Worm (Caenorhabditis elegans) whole organism, young adult: Measurements from ENCODE around the gene flp-27.
A peak's percentile ranks its signal among the peaks of the same experiment; 100 is the strongest.

Experiments used
- B0261.1 ChIP-seq: sonication (generic microtip); optimal IDR thresholded peaks from 2 replicates; lab custom pipeline; 2016; ENCODE audit warnings: mild to moderate bottlenecking, missing genetic modification characterization, moderate library complexity, missing compliant biosample characterization
- B0336.3 ChIP-seq: fragments of 200-800 bp; sonication (Bioruptor generic); IDR thresholded peaks from 2 replicates; pipeline ENCODE4 v1.3.6; 2022; ENCODE audit warnings: missing genetic modification characterization, missing compliant biosample characterization
- F23B12.7 ChIP-seq: sonication (generic microtip); optimal IDR thresholded peaks from 2 replicates; lab custom pipeline; 2017; ENCODE audit warnings: missing genetic modification characterization, mild to moderate bottlenecking, missing compliant biosample characterization, antibody characterized with exemption, moderate library complexity; ENCODE audit not compliant: insufficient read depth
- F33H1.4 ChIP-seq: fragments of 200-800 bp; sonication (Bioruptor generic); IDR thresholded peaks from 2 replicates; pipeline ENCODE4 v1.3.6; 2022; ENCODE audit warnings: missing genetic modification reagents, missing genetic modification characterization, missing compliant biosample characterization
- T26A5.8 ChIP-seq: sonication (generic microtip); optimal IDR thresholded peaks from 2 replicates; lab custom pipeline; 2016; ENCODE audit warnings: missing genetic modification characterization, missing compliant biosample characterization
- Y67H2A.10 ChIP-seq: fragments of 200-800 bp; sonication (Bioruptor generic); conservative IDR thresholded peaks from 2 replicates; pipeline ENCODE4 v1.3.6; 2022; ENCODE audit warnings: missing genetic modification reagents, missing genetic modification characterization, missing compliant biosample characterization
- Y79H2A.3 ChIP-seq: fragments of 200-800 bp; sonication (Bioruptor generic); conservative IDR thresholded peaks from 2 replicates; pipeline ENCODE4 v1.3.6; 2022; ENCODE audit warnings: missing genetic modification reagents, missing genetic modification characterization, missing compliant biosample characterization
- ZK185.1 ChIP-seq: sonication (generic microtip); optimal IDR thresholded peaks from 2 replicates; lab custom pipeline; 2016; ENCODE audit warnings: mild to moderate bottlenecking, missing genetic modification characterization, missing compliant biosample characterization; ENCODE audit not compliant: poor library complexity, severe bottlenecking
- athp-1 ChIP-seq: sonication (generic microtip); optimal IDR thresholded peaks from 2 replicates; lab custom pipeline; 2017; ENCODE audit warnings: mild to moderate bottlenecking, missing genetic modification characterization, missing compliant biosample characterization
- attf-3 ChIP-seq: fragments of 200-800 bp; sonication (Bioruptor generic); conservative IDR thresholded peaks from 2 replicates; pipeline ENCODE4 v1.3.6; 2022; ENCODE audit warnings: missing genetic modification reagents, missing genetic modification characterization, missing compliant biosample characterization
- cebp-2 ChIP-seq: fragments of 200-800 bp; sonication (Bioruptor generic); IDR thresholded peaks from 2 replicates; pipeline ENCODE4 v1.3.6; 2022; ENCODE audit warnings: missing genetic modification characterization, missing compliant biosample characterization
- ceh-40 ChIP-seq: fragments of 200-800 bp; sonication (Bioruptor generic); IDR thresholded peaks from 2 replicates; pipeline ENCODE4 v1.3.6; 2022; ENCODE audit warnings: missing genetic modification characterization, missing compliant biosample characterization
- ceh-79 ChIP-seq: sonication (generic microtip); optimal IDR thresholded peaks from 2 replicates; lab custom pipeline; 2017; ENCODE audit warnings: mild to moderate bottlenecking, missing genetic modification characterization, missing compliant biosample characterization
- chd-7 ChIP-seq: sonication (generic microtip); optimal IDR thresholded peaks from 2 replicates; lab custom pipeline; 2016; ENCODE audit warnings: mild to moderate bottlenecking, missing genetic modification characterization, moderate library complexity, missing compliant biosample characterization
- egl-18 ChIP-seq: fragments of 200-800 bp; sonication (Bioruptor generic); IDR thresholded peaks from 2 replicates; pipeline ENCODE4 v1.3.6; 2022; ENCODE audit warnings: missing genetic modification reagents, missing genetic modification characterization, missing compliant biosample characterization
- egrh-3 ChIP-seq: fragments of 200-800 bp; sonication (Bioruptor generic); IDR thresholded peaks from 2 replicates; pipeline ENCODE4 v1.3.6; 2022; ENCODE audit warnings: missing genetic modification reagents, missing genetic modification characterization, missing compliant biosample characterization
- ets-4 ChIP-seq: fragments of 200-800 bp; sonication (Bioruptor generic); optimal IDR thresholded peaks from 2 replicates; lab custom pipeline; 2018; ENCODE audit warnings: mild to moderate bottlenecking, missing genetic modification characterization, missing compliant biosample characterization
- him-1 ChIP-seq: sonication (generic microtip); optimal IDR thresholded peaks from 2 replicates; lab custom pipeline; 2016; ENCODE audit warnings: missing genotype, missing genetic modification reagents, missing genetic modification characterization, missing compliant biosample characterization
- hmg-20 ChIP-seq: fragments of 200-800 bp; sonication (Bioruptor generic); IDR thresholded peaks from 2 replicates; pipeline ENCODE4 v1.3.6; 2022; ENCODE audit warnings: missing genetic modification reagents, missing genetic modification characterization, missing compliant biosample characterization
- hrde-1 ChIP-seq: sonication (generic microtip); optimal IDR thresholded peaks from 2 replicates; lab custom pipeline; 2016; ENCODE audit warnings: missing genetic modification characterization, mild to moderate bottlenecking, missing compliant biosample characterization, moderate library complexity, missing genotype, missing genetic modification reagents, borderline replicate concordance
- hsf-1 ChIP-seq: fragments of 200-800 bp; sonication (Bioruptor generic); IDR thresholded peaks from 2 replicates; pipeline ENCODE4 v1.3.6; 2022; ENCODE audit warnings: missing genetic modification reagents, missing genetic modification characterization, missing compliant biosample characterization
- lin-35 ChIP-seq, 3 experiments: fragments of 150-350 bp in 2 of 3; sonication (generic microtip) in 1 of 3; optimal IDR thresholded peaks; 2 replicates each; lab custom pipeline; 2014 to 2018; ENCODE audit warnings: missing biosample characterization in 3 of 3, missing genetic modification characterization in 3 of 3, missing genetic modification reagents in 3 of 3
- lir-1 ChIP-seq: fragments of 200-800 bp; sonication (Bioruptor generic); conservative IDR thresholded peaks from 2 replicates; pipeline ENCODE4 v1.3.6; 2022; ENCODE audit warnings: missing genetic modification reagents, missing genetic modification characterization, missing compliant biosample characterization
- mcd-1 ChIP-seq: fragments of 200-800 bp; sonication (Bioruptor generic); IDR thresholded peaks from 2 replicates; pipeline ENCODE4 v1.3.6; 2022; ENCODE audit warnings: missing genetic modification reagents, missing genetic modification characterization, missing compliant biosample characterization
- nfya-1 ChIP-seq: sonication (generic microtip); optimal IDR thresholded peaks from 2 replicates; lab custom pipeline; 2017; ENCODE audit warnings: antibody characterized with exemption, missing compliant biosample characterization, missing genetic modification characterization, borderline replicate concordance; ENCODE audit not compliant: insufficient read depth
- nfya-2 ChIP-seq: fragments of 200-800 bp; sonication (Bioruptor generic); IDR thresholded peaks from 2 replicates; pipeline ENCODE4 v1.3.6; 2022; ENCODE audit warnings: missing genetic modification reagents, missing genetic modification characterization, missing compliant biosample characterization
- nhr-80 ChIP-seq: sonication (generic microtip); optimal IDR thresholded peaks from 2 replicates; lab custom pipeline; 2016; ENCODE audit warnings: missing genetic modification characterization, missing compliant biosample characterization
- rec-8 ChIP-seq, 2 experiments: sonication (generic microtip); optimal IDR thresholded peaks; 2 replicates each; lab custom pipeline; 2016; ENCODE audit warnings: mild to moderate bottlenecking in 2 of 2, missing genetic modification characterization in 2 of 2, missing genetic modification reagents in 2 of 2, missing genotype in 2 of 2, missing biosample characterization in 1 of 2, missing compliant biosample characterization in 1 of 2, moderate library complexity in 1 of 2
- rpc-1 ChIP-seq, 2 experiments: fragments of 150-350 bp in 1 of 2; sonication (generic microtip) in 1 of 2; optimal IDR thresholded peaks; 2 replicates each; lab custom pipeline; 2014 to 2018; ENCODE audit warnings: missing biosample characterization in 1 of 2, missing genetic modification characterization in 1 of 2, missing genetic modification reagents in 1 of 2, missing genotype in 1 of 2
- snpc-3.4 ChIP-seq: sonication (generic microtip); optimal IDR thresholded peaks from 2 replicates; lab custom pipeline; 2017; ENCODE audit warnings: missing genetic modification characterization, mild to moderate bottlenecking, missing compliant biosample characterization, antibody characterized with exemption, moderate library complexity, missing genotype, missing genetic modification reagents
- unc-130 ChIP-seq: sonication (generic microtip); optimal IDR thresholded peaks from 2 replicates; lab custom pipeline; 2016; ENCODE audit warnings: missing genetic modification reagents, missing genetic modification characterization, missing compliant biosample characterization
- zfh-2 ChIP-seq: fragments of 200-800 bp; sonication (Bioruptor generic); conservative IDR thresholded peaks from 2 replicates; pipeline ENCODE4 v1.3.6; 2022; ENCODE audit warnings: missing genetic modification reagents, missing genetic modification characterization, missing compliant biosample characterization
- ztf-18 ChIP-seq: sonication (generic microtip); optimal IDR thresholded peaks from 2 replicates; lab custom pipeline; 2016; ENCODE audit warnings: missing genotype, mild to moderate bottlenecking, missing genetic modification characterization, missing compliant biosample characterization
- ztf-3 ChIP-seq: fragments of 200-800 bp; sonication (Bioruptor generic); optimal IDR thresholded peaks from 2 replicates; lab custom pipeline; 2018; ENCODE audit warnings: mild to moderate bottlenecking, missing genetic modification characterization, missing compliant biosample characterization

Gene flp-27

ce11 chrII:5640362-5641079, 40.3 kb upstream of the flp-27 start:
- TF ChIP-seq zfh-2 (peak; percentile 56), ztf-18 (tag; lab: Kevin White, UChicago) (no peak), chd-7 (peak; percentile 2), F33H1.4 (GFP tag; lab: Robert Waterston, UW) (no peak), F23B12.7 (tag; lab: Kevin White, UChicago) (no peak), T26A5.8 (tag; lab: Kevin White, UChicago) (no peak), nfya-1 (tag; lab: Kevin White, UChicago) (no peak), egl-18 (GFP tag; lab: Robert Waterston, UW) (no peak), cebp-2 (GFP tag; lab: Robert Waterston, UW) (no peak), Y79H2A.3 (GFP tag; lab: Robert Waterston, UW) (no peak), lir-1 (no peak), nfya-2 (GFP tag; lab: Robert Waterston, UW) (no peak)

- TF ChIP-seq hmg-20 (GFP tag; lab: Robert Waterston, UW), result no peak
- 0 out of 2 replicates have a peak, but pooled peaks have one; percentile 12 for TF ChIP-seq mcd-1 (GFP tag; lab: Robert Waterston, UW)
- peak; percentile 43; the same call in 1 of the 2 replicates for TF ChIP-seq zfh-2
- no peak for TF ChIP-seq nfya-1 (tag; lab: Kevin White, UChicago)
- no peak for TF ChIP-seq snpc-3.4 (tag; lab: Kevin White, UChicago)
- no peak for TF ChIP-seq Y67H2A.10 (GFP tag; lab: Robert Waterston, UW)
- no peak for TF ChIP-seq attf-3
- TF ChIP-seq him-1 (tag; lab: Kevin White, UChicago), result no peak
- TF ChIP-seq rec-8 (tag; optimal IDR thresholded peaks at IDR 0.05; lab: Kevin White, UChicago), result no peak
- TF ChIP-seq rpc-1 (optimal IDR thresholded peaks at IDR 0.05; lab: Kevin White, UChicago), result no peak
- TF ChIP-seq rpc-1 (tag; optimal IDR thresholded peaks at IDR 0.05; lab: Kevin White, UChicago), result no peak
- no peak for TF ChIP-seq athp-1
- no peak for TF ChIP-seq lin-35 (GFP tag; optimal IDR thresholded peaks at IDR 0.05; lab: Kevin White, UChicago)
- no peak for TF ChIP-seq hrde-1 (tag; lab: Kevin White, UChicago)
- TF ChIP-seq ceh-40 (GFP tag; lab: Robert Waterston, UW), result no peak
- TF ChIP-seq ztf-3 (GFP tag; lab: Kevin White, UChicago), result no peak
Observed at ce11 chrII:5642110-5642509, 38.7 kb upstream of the flp-27 start.

ce11 chrII:5646942-5647341, 33.9 kb upstream of the flp-27 start, which contains the start of gene F59E12.9:
Gene F59E12.9 (minus strand): TSS chrII:5647042.
- no peak for TF ChIP-seq B0336.3 (GFP tag; lab: Robert Waterston, UW)
- no peak for TF ChIP-seq ZK185.1 (tag; lab: Kevin White, UChicago)

ce11 chrII:5648272-5648671, 32.5 kb upstream of the flp-27 start, which contains the start of gene ddl-1:
Gene ddl-1 (minus strand): TSS chrII:5648372.
- TF ChIP-seq nhr-80 (tag; lab: Kevin White, UChicago) (no peak), unc-130 (GFP tag; lab: Kevin White, UChicago) (no peak), nfya-2 (GFP tag; lab: Robert Waterston, UW) (no peak), egrh-3 (GFP tag; lab: Robert Waterston, UW) (no peak), ceh-79 (tag; lab: Kevin White, UChicago) (no peak), ets-4 (GFP tag; lab: Kevin White, UChicago) (no peak), hsf-1 (GFP tag; lab: Robert Waterston, UW) (no peak), B0261.1 (tag; lab: Kevin White, UChicago) (no peak)
